Worm (Caenorhabditis elegans) whole organism, L4/young adult: Measurements from ENCODE around the gene Y17G7B.23.

Experiments
- W03F9.2 ChIP-seq: fragments of 150-350 bp; optimal IDR thresholded peaks from 2 replicates; lab custom pipeline; 2014; ENCODE audit warnings: missing biosample characterization, missing genetic modification characterization
- dao-5 ChIP-seq: sonication (generic microtip); optimal IDR thresholded peaks from 2 replicates; lab custom pipeline; 2016; ENCODE audit warnings: missing genotype, missing genetic modification characterization, moderate library complexity, missing compliant biosample characterization
- him-1 ChIP-seq: sonication (generic microtip); optimal IDR thresholded peaks from 2 replicates; lab custom pipeline; 2016; ENCODE audit warnings: missing genotype, missing genetic modification reagents, missing genetic modification characterization, missing compliant biosample characterization

DNA sequence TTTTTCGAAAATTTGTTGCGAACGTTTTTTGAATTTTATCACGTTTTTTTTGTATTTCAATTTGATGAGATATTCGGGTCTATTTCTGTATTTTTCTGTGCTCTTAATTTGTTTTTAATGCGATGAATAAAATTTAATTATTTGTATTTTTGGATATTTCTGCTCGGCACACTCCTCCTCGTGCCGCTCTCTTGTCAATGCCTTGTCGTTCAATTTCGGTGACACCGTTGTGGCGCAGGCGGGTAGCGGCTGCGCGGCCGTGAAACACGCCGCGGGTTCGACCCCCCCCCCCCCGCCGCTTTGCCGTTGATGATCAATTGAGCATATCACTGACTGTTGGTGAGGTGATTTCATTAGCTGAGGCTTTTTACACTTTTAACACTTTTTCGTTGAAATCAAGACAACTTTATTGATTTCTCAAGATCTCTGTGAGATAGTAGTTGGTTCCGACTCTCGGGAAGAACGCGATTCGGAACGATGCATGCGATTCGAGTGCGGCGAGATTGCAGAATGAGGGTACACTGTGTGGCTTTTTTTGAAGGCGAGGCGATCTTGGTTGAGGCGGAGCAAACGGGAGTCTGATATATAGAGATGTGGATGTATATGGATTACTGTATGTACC lies 38.3 kb upstream of the Y17G7B.23 start:
- TF ChIP-seq dao-5 (tag; lab: Kevin White, UChicago) (peak; percentile 96), him-1 (tag; lab: Kevin White, UChicago) (peak; percentile 82), W03F9.2 (tag; lab: Kevin White, UChicago) (peak; percentile 31)
